Worm (Caenorhabditis elegans): ENCODE results near the gene str-124.

The str-124 gene

DNA sequence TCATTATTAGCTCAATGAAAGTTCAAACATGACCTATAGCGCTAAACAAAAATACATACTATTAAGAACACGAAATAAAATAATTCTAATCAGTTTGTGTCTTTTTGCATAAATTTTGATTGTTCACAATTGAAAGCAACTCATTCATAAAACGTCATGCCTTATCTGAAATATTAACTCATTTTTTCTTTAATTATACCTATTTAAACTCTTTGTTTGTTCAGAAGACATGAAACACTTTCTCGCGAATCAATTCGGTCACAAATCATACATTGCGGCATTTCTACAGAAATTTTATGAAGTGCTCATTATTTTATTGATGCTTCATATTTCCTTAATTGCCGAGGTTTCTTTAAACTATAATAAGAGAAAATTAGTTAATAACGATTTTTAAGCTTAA lies 19.2 kb downstream of the str-124 start:
- TF ChIP-seq med-1 (GFP tag; optimal IDR thresholded peaks at IDR 0.05; ENCODE audit: insufficient read depth) (no peak), ztf-29 (GFP tag; IDR thresholded peaks at IDR 0.05) (no peak), tab-1 (GFP tag; IDR thresholded peaks at IDR 0.05) (no peak), ref-1 (GFP tag; conservative IDR thresholded peaks at IDR 0.05) (no peak), klf-2 (GFP tag; conservative IDR thresholded peaks at IDR 0.05) (no peak), flt-1 (GFP tag; IDR thresholded peaks at IDR 0.05) (no peak), cog-1 (tag; optimal IDR thresholded peaks at IDR 0.05) (no peak), ztf-23 (GFP tag; IDR thresholded peaks at IDR 0.05) (no peak), T22C8.4 (GFP tag; IDR thresholded peaks at IDR 0.05) (no peak)

DNA sequence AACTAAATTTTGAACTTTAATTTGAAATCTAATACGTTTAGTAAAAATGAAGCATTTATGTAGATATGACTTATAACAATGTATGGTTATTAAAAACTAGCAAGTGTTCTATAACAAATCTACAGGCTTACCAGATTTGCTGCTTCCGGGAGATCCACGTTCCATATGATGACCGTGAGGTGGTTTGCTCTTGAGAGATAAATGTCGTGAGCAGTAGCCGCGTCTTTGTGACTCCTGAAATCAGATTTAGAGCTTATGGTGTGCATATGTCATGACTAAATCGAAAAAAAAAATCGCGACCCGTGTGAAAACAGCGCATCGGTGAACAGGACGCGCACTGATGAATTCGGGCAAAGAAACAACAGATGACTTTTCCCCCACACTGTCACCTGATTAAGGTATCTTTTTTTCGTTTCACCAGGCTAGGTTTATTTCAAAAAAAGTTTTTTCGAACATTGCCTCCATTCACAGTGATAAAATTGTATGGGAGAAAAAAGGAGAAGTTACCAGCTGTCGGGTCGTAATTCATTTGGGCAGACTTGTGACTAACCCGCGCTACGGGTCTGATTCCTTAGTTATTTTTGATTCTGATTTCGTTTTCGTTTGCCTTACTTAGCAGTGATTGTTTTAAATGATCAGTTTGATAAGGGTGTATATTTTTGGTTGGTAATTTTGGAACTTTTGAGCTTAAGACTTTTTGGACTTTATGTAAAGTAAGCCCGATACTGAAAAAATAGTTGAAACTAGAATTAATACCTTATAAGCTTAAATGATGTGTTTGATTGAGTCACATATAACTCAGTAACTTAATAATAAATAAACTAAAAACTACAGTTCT lies 20.6 kb downstream of the str-124 start, which contains the start of gene nhr-27:
TSS of gene nhr-27 (minus strand) at position 234 of the 838 bp plus-strand sequence.
- TF ChIP-seq ref-1 (GFP tag; conservative IDR thresholded peaks at IDR 0.05) (no peak), ztf-29 (GFP tag; IDR thresholded peaks at IDR 0.05) (no peak), cog-1 (tag; optimal IDR thresholded peaks at IDR 0.05) (no peak), tab-1 (GFP tag; IDR thresholded peaks at IDR 0.05) (no peak), flt-1 (GFP tag; IDR thresholded peaks at IDR 0.05) (no peak), ztf-23 (GFP tag; IDR thresholded peaks at IDR 0.05) (no peak), T22C8.4 (GFP tag; IDR thresholded peaks at IDR 0.05) (no peak), klf-2 (GFP tag; conservative IDR thresholded peaks at IDR 0.05) (no peak), med-1 (GFP tag; optimal IDR thresholded peaks at IDR 0.05; ENCODE audit: insufficient read depth) (no peak)

DNA sequence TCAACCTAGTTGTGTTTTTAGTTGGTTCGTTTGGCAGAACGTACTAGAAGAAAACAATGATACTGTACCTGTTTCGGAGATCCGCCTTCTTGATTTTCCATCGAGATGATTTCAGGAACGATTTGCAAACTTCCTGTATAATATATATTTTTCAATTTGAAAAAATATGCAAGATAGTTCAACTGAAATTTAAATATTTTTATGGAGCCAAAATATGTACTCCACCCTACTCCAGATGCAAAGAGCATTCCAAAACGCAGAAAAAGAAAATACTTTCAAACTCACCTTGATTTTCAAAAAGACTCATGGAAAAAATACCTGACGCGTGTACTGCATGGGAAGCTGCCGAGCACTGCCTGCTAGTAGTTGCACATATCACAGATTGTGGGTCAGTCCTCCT lies 25.8 kb downstream of the str-124 start, which contains the start of gene gei-3:
TSS of gene gei-3 (minus strand) at position 101 of the 400 bp plus-strand sequence.
- TF ChIP-seq ztf-29 (GFP tag; IDR thresholded peaks at IDR 0.05) (no peak), cog-1 (tag; optimal IDR thresholded peaks at IDR 0.05) (no peak), T22C8.4 (GFP tag; IDR thresholded peaks at IDR 0.05) (no peak)

DNA sequence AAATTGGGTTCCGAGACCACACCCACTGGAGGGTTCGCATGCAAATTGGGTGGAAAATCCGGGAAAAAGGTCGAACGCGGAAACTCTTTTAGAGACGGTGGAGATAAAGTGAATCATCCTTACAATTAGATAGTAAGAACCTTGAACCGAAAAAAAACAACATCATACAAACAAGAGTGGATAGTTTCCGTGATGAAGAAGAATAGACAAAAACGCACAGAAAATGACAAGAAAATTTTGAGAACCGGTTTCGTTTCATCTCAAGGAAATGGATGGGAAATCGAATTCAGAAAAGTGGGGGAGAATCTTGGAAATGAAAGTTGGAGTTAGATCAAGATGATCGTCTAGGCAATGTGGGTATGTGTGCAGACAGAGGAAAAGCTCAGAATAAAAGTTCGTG lies 27.6 kb downstream of the str-124 start:
- TF ChIP-seq ztf-29 (GFP tag; IDR thresholded peaks at IDR 0.05) (no peak), klf-2 (GFP tag; conservative IDR thresholded peaks at IDR 0.05) (no peak), T22C8.4 (GFP tag; IDR thresholded peaks at IDR 0.05) (no peak), cog-1 (tag; optimal IDR thresholded peaks at IDR 0.05) (no peak), ztf-23 (GFP tag; IDR thresholded peaks at IDR 0.05) (no peak), tab-1 (GFP tag; IDR thresholded peaks at IDR 0.05) (no peak), ref-1 (GFP tag; conservative IDR thresholded peaks at IDR 0.05) (no peak), med-1 (GFP tag; optimal IDR thresholded peaks at IDR 0.05; ENCODE audit: insufficient read depth) (no peak)

DNA sequence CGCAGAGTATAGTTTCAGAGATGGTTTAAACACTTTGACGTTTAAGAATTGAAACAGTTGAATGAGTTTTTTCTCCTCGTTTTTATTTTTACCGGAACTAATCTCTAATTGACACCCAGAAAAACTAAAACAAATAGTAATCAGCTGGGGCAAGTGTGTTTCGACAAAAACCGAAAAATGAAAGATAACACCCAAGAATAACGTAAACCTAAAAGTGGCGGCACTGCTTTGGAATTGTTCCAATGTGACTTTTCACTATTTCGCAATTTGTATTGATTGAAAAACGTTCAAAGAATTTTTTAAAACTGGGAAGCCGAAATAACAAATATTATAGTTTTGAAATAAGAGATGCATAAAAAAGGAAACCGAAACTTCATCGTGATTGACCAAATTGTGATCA lies 31.0 kb downstream of the str-124 start:
- TF ChIP-seq T22C8.4 (GFP tag; IDR thresholded peaks at IDR 0.05), result no peak
- TF ChIP-seq flt-1 (GFP tag; IDR thresholded peaks at IDR 0.05), result no peak

DNA sequence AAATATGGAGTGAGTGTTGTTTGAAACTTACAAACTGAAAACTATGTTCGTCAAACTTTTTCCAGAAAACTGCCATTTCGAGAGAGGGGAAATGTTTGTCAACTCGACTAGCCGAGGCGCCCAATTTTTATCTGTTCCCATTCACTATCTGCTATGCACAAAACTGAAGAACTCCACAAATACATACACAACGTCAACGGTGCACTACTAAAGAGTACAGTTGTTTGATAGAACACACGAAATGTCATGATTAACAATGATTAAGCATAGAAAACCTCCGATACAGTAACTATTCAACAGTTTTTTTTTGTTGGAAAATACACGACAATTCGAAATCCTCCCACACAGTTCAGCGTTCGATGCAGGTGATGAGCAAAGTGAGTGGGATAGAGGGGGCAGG lies 31.8 kb downstream of the str-124 start:
- TF ChIP-seq ztf-29 (GFP tag; IDR thresholded peaks at IDR 0.05) (no peak), ztf-23 (GFP tag; IDR thresholded peaks at IDR 0.05) (no peak), T22C8.4 (GFP tag; IDR thresholded peaks at IDR 0.05) (no peak), tab-1 (GFP tag; IDR thresholded peaks at IDR 0.05) (no peak), ref-1 (GFP tag; conservative IDR thresholded peaks at IDR 0.05) (no peak), flt-1 (GFP tag; IDR thresholded peaks at IDR 0.05) (no peak), klf-2 (GFP tag; conservative IDR thresholded peaks at IDR 0.05) (no peak), cog-1 (tag; optimal IDR thresholded peaks at IDR 0.05) (no peak), med-1 (GFP tag; optimal IDR thresholded peaks at IDR 0.05; ENCODE audit: insufficient read depth) (no peak)

DNA sequence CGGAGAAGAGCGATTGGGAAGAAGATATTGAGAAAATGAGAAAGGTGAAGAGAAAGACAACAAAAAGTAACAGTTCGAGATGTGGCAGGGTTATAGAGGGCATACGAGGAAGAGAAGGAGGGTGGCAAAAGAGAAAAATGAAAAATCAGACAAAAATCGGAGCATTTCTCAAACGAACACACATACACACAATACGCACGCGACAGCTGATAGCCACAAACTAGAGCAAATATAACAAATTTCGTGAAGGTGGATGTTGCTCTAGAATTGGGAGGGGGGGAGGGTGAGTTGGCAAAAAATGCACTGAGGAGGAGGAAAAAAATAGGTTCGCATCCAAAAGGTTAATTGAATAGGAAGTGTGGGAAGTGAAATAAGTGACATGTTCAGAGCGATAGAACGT lies 37.5 kb downstream of the str-124 start:
- TF ChIP-seq klf-2 (GFP tag; conservative IDR thresholded peaks at IDR 0.05), result no peak

DNA sequence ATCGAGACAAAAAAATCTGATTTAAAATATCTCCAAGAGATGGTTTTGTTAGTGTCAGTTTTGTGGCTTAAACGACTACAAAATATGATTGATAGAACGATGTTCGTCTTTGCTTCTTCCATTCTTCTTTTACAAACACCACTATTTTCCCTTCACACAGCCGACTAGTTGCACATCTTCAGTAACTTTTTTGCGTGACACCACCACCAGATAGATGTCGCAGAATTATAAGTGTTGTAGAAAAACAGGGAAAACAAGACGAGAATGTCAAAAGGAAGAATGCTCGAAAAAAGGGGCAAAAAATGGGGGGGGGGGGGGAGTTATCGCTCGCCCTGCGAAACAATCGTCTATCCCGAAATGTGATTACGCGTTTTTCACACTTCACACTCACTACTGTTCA lies 39.1 kb downstream of the str-124 start:
- no peak for TF ChIP-seq klf-2 (GFP tag; conservative IDR thresholded peaks at IDR 0.05)
- TF ChIP-seq flt-1 (GFP tag; IDR thresholded peaks at IDR 0.05), result no peak
- no peak for TF ChIP-seq T22C8.4 (GFP tag; IDR thresholded peaks at IDR 0.05)
- TF ChIP-seq tab-1 (GFP tag; IDR thresholded peaks at IDR 0.05), result no peak
- TF ChIP-seq ztf-29 (GFP tag; IDR thresholded peaks at IDR 0.05), result no peak
- TF ChIP-seq ref-1 (GFP tag; conservative IDR thresholded peaks at IDR 0.05), result no peak
- TF ChIP-seq med-1 (GFP tag; optimal IDR thresholded peaks at IDR 0.05; ENCODE audit: insufficient read depth), result no peak
- TF ChIP-seq cog-1 (tag; optimal IDR thresholded peaks at IDR 0.05), result no peak
- no peak for TF ChIP-seq ztf-23 (GFP tag; IDR thresholded peaks at IDR 0.05)

DNA sequence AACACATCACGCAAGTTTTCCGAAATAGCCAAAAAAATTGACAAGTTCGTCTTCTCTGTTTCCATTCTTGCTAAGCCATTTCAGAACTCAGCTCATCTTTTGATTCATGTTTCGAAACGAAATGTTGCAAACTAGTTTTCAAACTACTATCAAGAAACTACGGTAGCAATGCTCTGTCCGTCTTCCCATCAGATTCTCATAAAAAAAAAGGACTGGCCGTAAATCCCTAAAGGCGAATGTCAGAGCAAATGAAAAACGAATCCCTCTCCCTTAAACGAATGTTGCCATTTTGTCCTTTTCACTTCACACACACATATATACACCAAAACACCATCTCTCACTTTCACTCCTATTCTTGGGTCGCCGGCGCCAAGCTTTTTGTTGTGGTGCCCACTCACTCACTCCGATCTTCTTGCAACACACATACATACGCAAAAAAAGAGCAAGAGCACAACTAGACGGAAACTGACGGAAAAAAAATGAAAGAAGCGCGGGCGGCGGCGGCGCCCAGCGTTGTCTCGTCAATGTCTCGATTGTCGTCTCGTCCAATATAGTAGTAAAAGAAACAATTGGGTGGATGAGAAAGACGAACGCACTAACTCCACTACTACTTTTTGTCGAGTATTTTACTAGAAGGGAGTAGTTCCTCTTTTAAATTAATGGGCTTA lies 40.2 kb downstream of the str-124 start:
- TF ChIP-seq klf-2 (GFP tag; conservative IDR thresholded peaks at IDR 0.05) (no peak), ref-1 (GFP tag; conservative IDR thresholded peaks at IDR 0.05) (no peak), T22C8.4 (GFP tag; IDR thresholded peaks at IDR 0.05) (no peak), ztf-29 (GFP tag; IDR thresholded peaks at IDR 0.05) (no peak)

DNA sequence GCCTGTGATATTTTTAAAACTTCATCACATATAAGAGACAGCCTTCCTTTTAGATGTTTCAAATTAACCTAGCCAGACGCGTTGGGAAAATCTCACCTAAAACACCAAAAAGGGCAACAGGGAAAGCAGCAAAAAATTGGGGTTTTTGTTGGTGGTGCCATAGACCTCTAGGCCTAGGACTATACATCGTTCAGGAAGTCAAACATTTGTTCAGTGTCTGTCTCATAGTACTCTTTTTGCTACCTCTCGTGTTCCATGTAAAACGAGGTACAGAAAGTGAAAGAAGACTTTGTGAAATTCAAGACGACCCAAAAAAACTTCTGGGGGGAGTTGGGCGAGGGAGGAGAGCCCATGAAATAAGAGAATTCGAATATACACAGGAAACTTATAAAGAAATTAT lies 41.3 kb downstream of the str-124 start:
- TF ChIP-seq ref-1 (GFP tag; conservative IDR thresholded peaks at IDR 0.05) (no peak), klf-2 (GFP tag; conservative IDR thresholded peaks at IDR 0.05) (no peak), flt-1 (GFP tag; IDR thresholded peaks at IDR 0.05) (no peak), T22C8.4 (GFP tag; IDR thresholded peaks at IDR 0.05) (no peak), ztf-29 (GFP tag; IDR thresholded peaks at IDR 0.05) (no peak), tab-1 (GFP tag; IDR thresholded peaks at IDR 0.05) (no peak), ztf-23 (GFP tag; IDR thresholded peaks at IDR 0.05) (no peak), cog-1 (tag; optimal IDR thresholded peaks at IDR 0.05) (no peak), med-1 (GFP tag; optimal IDR thresholded peaks at IDR 0.05; ENCODE audit: insufficient read depth) (no peak)

Measured in whole organism, midembryonic.